Worm (Caenorhabditis elegans) whole organism, young adult: ENCODE measurements around the gene F01F1.11.

ENCODE experiments used
- B0035.1 ChIP-seq: sonication (generic microtip); optimal IDR thresholded peaks from 2 replicates; lab custom pipeline; 2016; ENCODE audit warnings: missing genetic modification characterization, mild to moderate bottlenecking, missing compliant biosample characterization, missing genotype, missing genetic modification reagents
- B0261.1 ChIP-seq: sonication (generic microtip); optimal IDR thresholded peaks from 2 replicates; lab custom pipeline; 2016; ENCODE audit warnings: mild to moderate bottlenecking, missing genetic modification characterization, moderate library complexity, missing compliant biosample characterization
- C06A6.2 ChIP-seq: fragments of 200-800 bp; sonication (Bioruptor generic); conservative IDR thresholded peaks from 2 replicates; pipeline ENCODE4 v1.3.6; 2022; ENCODE audit warnings: missing genetic modification characterization, missing compliant biosample characterization
- F10E7.11 ChIP-seq: sonication (generic microtip); optimal IDR thresholded peaks from 2 replicates; lab custom pipeline; 2017; ENCODE audit warnings: mild to moderate bottlenecking, missing genetic modification characterization, moderate library complexity, missing compliant biosample characterization
- F33H1.4 ChIP-seq: fragments of 200-800 bp; sonication (Bioruptor generic); IDR thresholded peaks from 2 replicates; pipeline ENCODE4 v1.3.6; 2022; ENCODE audit warnings: missing genetic modification reagents, missing genetic modification characterization, missing compliant biosample characterization
- F39B2.1 ChIP-seq: fragments of 200-800 bp; sonication (Bioruptor generic); IDR thresholded peaks from 2 replicates; pipeline ENCODE4 v1.3.6; 2022; ENCODE audit warnings: missing genetic modification reagents, missing genetic modification characterization, missing compliant biosample characterization
- K12H6.12 ChIP-seq: fragments of 200-800 bp; sonication (Bioruptor generic); optimal IDR thresholded peaks from 2 replicates; lab custom pipeline; 2018; ENCODE audit warnings: mild to moderate bottlenecking, missing genetic modification characterization, missing compliant biosample characterization
- T26A5.8 ChIP-seq: sonication (generic microtip); optimal IDR thresholded peaks from 2 replicates; lab custom pipeline; 2016; ENCODE audit warnings: missing genetic modification characterization, missing compliant biosample characterization
- Y53F4B.3 ChIP-seq: fragments of 200-800 bp; sonication (Bioruptor generic); IDR thresholded peaks from 2 replicates; pipeline ENCODE4 v1.3.6; 2022; ENCODE audit warnings: missing genetic modification reagents, missing genetic modification characterization, missing compliant biosample characterization
- Y53G8AR.9 ChIP-seq: fragments of 200-800 bp; sonication (Bioruptor generic); conservative IDR thresholded peaks from 2 replicates; pipeline ENCODE4 v1.3.6; 2022; ENCODE audit warnings: missing genetic modification reagents, missing genetic modification characterization, missing compliant biosample characterization
- Y67H2A.10 ChIP-seq: fragments of 200-800 bp; sonication (Bioruptor generic); conservative IDR thresholded peaks from 2 replicates; pipeline ENCODE4 v1.3.6; 2022; ENCODE audit warnings: missing genetic modification reagents, missing genetic modification characterization, missing compliant biosample characterization
- ZK185.1 ChIP-seq: sonication (generic microtip); optimal IDR thresholded peaks from 2 replicates; lab custom pipeline; 2016; ENCODE audit warnings: mild to moderate bottlenecking, missing genetic modification characterization, missing compliant biosample characterization; ENCODE audit not compliant: poor library complexity, severe bottlenecking
- akir-1 ChIP-seq: fragments of 200-800 bp; sonication (Bioruptor generic); optimal IDR thresholded peaks from 2 replicates; lab custom pipeline; 2018; ENCODE audit warnings: mild to moderate bottlenecking, missing genetic modification characterization, moderate library complexity, missing compliant biosample characterization
- ama-1 ChIP-seq, 3 experiments: fragments of 150-350 bp in 1 of 3; sonication (generic microtip) in 2 of 3; optimal IDR thresholded peaks; 2 replicates each; lab custom pipeline; 2014 to 2018; ENCODE audit warnings: missing biosample characterization in 2 of 3, missing genetic modification characterization in 2 of 3, missing genetic modification reagents in 2 of 3
- attf-6 ChIP-seq: fragments of 200-800 bp; sonication (Bioruptor generic); IDR thresholded peaks from 2 replicates; pipeline ENCODE4 v1.3.6; 2022; ENCODE audit warnings: missing genetic modification reagents, missing genetic modification characterization, missing compliant biosample characterization
- bed-1 ChIP-seq: fragments of 200-800 bp; sonication (Bioruptor generic); IDR thresholded peaks from 2 replicates; pipeline ENCODE4 v1.3.6; 2022; ENCODE audit warnings: missing genetic modification reagents, missing genetic modification characterization, missing compliant biosample characterization
- ceh-27 ChIP-seq: fragments of 200-800 bp; sonication (Bioruptor generic); optimal IDR thresholded peaks from 2 replicates; lab custom pipeline; 2018; ENCODE audit warnings: mild to moderate bottlenecking, missing genetic modification characterization, moderate library complexity, missing compliant biosample characterization
- ceh-79 ChIP-seq: sonication (generic microtip); optimal IDR thresholded peaks from 2 replicates; lab custom pipeline; 2017; ENCODE audit warnings: mild to moderate bottlenecking, missing genetic modification characterization, missing compliant biosample characterization
- die-1 ChIP-seq: sonication (generic microtip); optimal IDR thresholded peaks from 2 replicates; lab custom pipeline; 2016; ENCODE audit warnings: missing genotype, mild to moderate bottlenecking, missing genetic modification characterization, missing compliant biosample characterization
- dox-1 ChIP-seq: fragments of 200-800 bp; sonication (Bioruptor generic); IDR thresholded peaks from 2 replicates; pipeline ENCODE4 v1.3.6; 2022; ENCODE audit warnings: missing genetic modification reagents, missing genetic modification characterization, missing compliant biosample characterization
- dpl-1 ChIP-seq: fragments of 150-350 bp; optimal IDR thresholded peaks from 2 replicates; lab custom pipeline; 2014; ENCODE audit warnings: missing biosample characterization, missing genetic modification reagents, missing genetic modification characterization
- hmg-1.2 ChIP-seq: fragments of 200-800 bp; sonication (Bioruptor generic); IDR thresholded peaks from 2 replicates; pipeline ENCODE4 v1.3.6; 2022; ENCODE audit warnings: missing genetic modification reagents, missing genetic modification characterization, missing compliant biosample characterization
- hrde-1 ChIP-seq: sonication (generic microtip); optimal IDR thresholded peaks from 2 replicates; lab custom pipeline; 2016; ENCODE audit warnings: missing genetic modification characterization, mild to moderate bottlenecking, missing compliant biosample characterization, moderate library complexity, missing genotype, missing genetic modification reagents, borderline replicate concordance
- lag-1 ChIP-seq: fragments of 200-800 bp; sonication (Bioruptor generic); IDR thresholded peaks from 2 replicates; pipeline ENCODE4 v1.3.6; 2022; ENCODE audit warnings: missing genetic modification reagents, missing genetic modification characterization, missing compliant biosample characterization
- let-607 ChIP-seq, 2 experiments: fragments of 200-800 bp in 1 of 2; sonication (Bioruptor generic) in 1 of 2; sonication (generic microtip) in 1 of 2; optimal IDR thresholded peaks; 2 replicates each; lab custom pipeline; 2016 to 2018; ENCODE audit warnings: mild to moderate bottlenecking in 2 of 2, missing compliant biosample characterization in 2 of 2, missing genetic modification characterization in 2 of 2, moderate library complexity in 2 of 2, missing genotype in 1 of 2
- lin-26 ChIP-seq: fragments of 200-800 bp; sonication (Bioruptor generic); IDR thresholded peaks from 2 replicates; pipeline ENCODE4 v1.3.6; 2022; ENCODE audit warnings: missing genetic modification reagents, missing genetic modification characterization, missing compliant biosample characterization
- lin-54 ChIP-seq: fragments of 200-800 bp; sonication (Bioruptor generic); optimal IDR thresholded peaks from 2 replicates; lab custom pipeline; 2018; ENCODE audit warnings: mild to moderate bottlenecking, missing genetic modification characterization, missing compliant biosample characterization
- lir-1 ChIP-seq: fragments of 200-800 bp; sonication (Bioruptor generic); conservative IDR thresholded peaks from 2 replicates; pipeline ENCODE4 v1.3.6; 2022; ENCODE audit warnings: missing genetic modification reagents, missing genetic modification characterization, missing compliant biosample characterization
- lsl-1 ChIP-seq: fragments of 200-800 bp; sonication (Bioruptor generic); optimal IDR thresholded peaks from 2 replicates; lab custom pipeline; 2018; ENCODE audit warnings: mild to moderate bottlenecking, missing genetic modification characterization, moderate library complexity, missing compliant biosample characterization
- madf-6 ChIP-seq: fragments of 200-800 bp; sonication (Bioruptor generic); IDR thresholded peaks from 2 replicates; pipeline ENCODE4 v1.3.6; 2022; ENCODE audit warnings: missing genetic modification reagents, missing genetic modification characterization, missing compliant biosample characterization
- madf-8 ChIP-seq: fragments of 200-800 bp; sonication (Bioruptor generic); conservative IDR thresholded peaks from 2 replicates; pipeline ENCODE4 v1.3.6; 2022; ENCODE audit warnings: missing genetic modification reagents, missing genetic modification characterization, missing compliant biosample characterization
- mcd-1 ChIP-seq: fragments of 200-800 bp; sonication (Bioruptor generic); IDR thresholded peaks from 2 replicates; pipeline ENCODE4 v1.3.6; 2022; ENCODE audit warnings: missing genetic modification reagents, missing genetic modification characterization, missing compliant biosample characterization
- mxl-1 ChIP-seq: sonication (generic microtip); optimal IDR thresholded peaks from 2 replicates; lab custom pipeline; 2016; ENCODE audit warnings: missing genetic modification characterization, missing compliant biosample characterization
- nfya-2 ChIP-seq: fragments of 200-800 bp; sonication (Bioruptor generic); IDR thresholded peaks from 2 replicates; pipeline ENCODE4 v1.3.6; 2022; ENCODE audit warnings: missing genetic modification reagents, missing genetic modification characterization, missing compliant biosample characterization
- pbrm-1 ChIP-seq: fragments of 200-800 bp; sonication (Bioruptor generic); IDR thresholded peaks from 2 replicates; pipeline ENCODE4 v1.3.6; 2022; ENCODE audit warnings: missing genetic modification reagents, missing genetic modification characterization, missing compliant biosample characterization
- pha-4 ChIP-seq: fragments of 150-350 bp; sonication (generic microtip); optimal IDR thresholded peaks from 2 replicates; lab custom pipeline; 2014; ENCODE audit warnings: missing biosample characterization, missing genetic modification reagents, missing genetic modification characterization
- rec-8 ChIP-seq, 2 experiments: sonication (generic microtip); optimal IDR thresholded peaks; 2 replicates each; lab custom pipeline; 2016; ENCODE audit warnings: mild to moderate bottlenecking in 2 of 2, missing genetic modification characterization in 2 of 2, missing genetic modification reagents in 2 of 2, missing genotype in 2 of 2, missing biosample characterization in 1 of 2, missing compliant biosample characterization in 1 of 2, moderate library complexity in 1 of 2
- sptf-2 ChIP-seq: fragments of 200-800 bp; sonication (Bioruptor generic); optimal IDR thresholded peaks from 2 replicates; lab custom pipeline; 2018; ENCODE audit warnings: mild to moderate bottlenecking, missing genetic modification characterization, missing compliant biosample characterization
- tlf-1 ChIP-seq: fragments of 200-800 bp; sonication (Bioruptor generic); optimal IDR thresholded peaks from 2 replicates; lab custom pipeline; 2018; ENCODE audit warnings: mild to moderate bottlenecking, missing genetic modification characterization, missing compliant biosample characterization
- unc-62 ChIP-seq: fragments of 150-350 bp; optimal IDR thresholded peaks from 2 replicates; lab custom pipeline; 2014; ENCODE audit warnings: missing biosample characterization, missing genetic modification reagents, missing genetic modification characterization
- zim-3 ChIP-seq: sonication (generic microtip); optimal IDR thresholded peaks from 2 replicates; lab custom pipeline; 2017; ENCODE audit warnings: mild to moderate bottlenecking, missing genetic modification characterization, moderate library complexity, missing compliant biosample characterization
- ztf-22 ChIP-seq: fragments of 200-800 bp; sonication (Bioruptor generic); optimal IDR thresholded peaks from 2 replicates; lab custom pipeline; 2018; ENCODE audit warnings: mild to moderate bottlenecking, missing genetic modification characterization, moderate library complexity, missing compliant biosample characterization
- ztf-25 ChIP-seq: fragments of 200-800 bp; sonication (Bioruptor generic); IDR thresholded peaks from 2 replicates; pipeline ENCODE4 v1.3.6; 2022; ENCODE audit warnings: missing genetic modification reagents, missing genetic modification characterization, missing compliant biosample characterization
- ztf-26 ChIP-seq: sonication (generic microtip); optimal IDR thresholded peaks from 2 replicates; lab custom pipeline; 2017; ENCODE audit warnings: missing genetic modification characterization, missing compliant biosample characterization

F01F1.11 gene

DNA sequence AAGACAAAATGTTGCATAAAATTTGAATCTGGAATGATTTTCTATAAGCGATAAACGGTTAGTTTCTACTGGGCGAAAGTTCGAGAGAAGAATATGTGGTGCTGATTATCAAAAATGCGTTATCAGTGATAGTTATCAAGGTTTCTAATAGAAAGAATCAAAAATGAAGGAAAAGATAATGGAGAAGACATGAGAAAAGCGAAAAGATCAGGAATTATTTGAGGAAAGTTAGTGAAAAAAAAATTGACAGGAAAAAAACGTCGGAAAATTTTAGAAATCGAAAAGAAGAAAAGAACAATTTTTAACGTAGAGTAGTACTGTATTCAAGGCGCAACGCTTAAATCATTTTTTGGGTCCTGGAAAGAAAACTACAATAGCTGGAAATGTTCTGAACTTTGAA is 7.9 kb downstream of the F01F1.11 start, which contains the start of gene dnpp-1 (continued):
- TF ChIP-seq dox-1 (0 out of 2 replicates have a peak, but pooled peaks have one; percentile 22), madf-8 (peak; percentile 53), hrde-1 (no peak), ztf-26 (tag; lab: Kevin White, UChicago) (no peak), ceh-27 (GFP tag; lab: Kevin White, UChicago) (no peak), B0035.1 (tag; lab: Kevin White, UChicago) (no peak), F33H1.4 (GFP tag; lab: Robert Waterston, UW) (peak; percentile 87), tlf-1 (GFP tag; lab: Kevin White, UChicago) (no peak), lin-26 (GFP tag; lab: Robert Waterston, UW) (no peak), ztf-25 (GFP tag; lab: Robert Waterston, UW) (no peak), rec-8 (tag; optimal IDR thresholded peaks at IDR 0.05; lab: Kevin White, UChicago) (no peak), C06A6.2 (GFP tag; lab: Robert Waterston, UW) (no peak), bed-1 (GFP tag; lab: Robert Waterston, UW) (no peak), madf-6 (GFP tag; lab: Robert Waterston, UW) (peak; percentile 82), lsl-1 (peak; percentile 92)
- TF ChIP-seq, all 124 proteins: peak for 10

DNA sequence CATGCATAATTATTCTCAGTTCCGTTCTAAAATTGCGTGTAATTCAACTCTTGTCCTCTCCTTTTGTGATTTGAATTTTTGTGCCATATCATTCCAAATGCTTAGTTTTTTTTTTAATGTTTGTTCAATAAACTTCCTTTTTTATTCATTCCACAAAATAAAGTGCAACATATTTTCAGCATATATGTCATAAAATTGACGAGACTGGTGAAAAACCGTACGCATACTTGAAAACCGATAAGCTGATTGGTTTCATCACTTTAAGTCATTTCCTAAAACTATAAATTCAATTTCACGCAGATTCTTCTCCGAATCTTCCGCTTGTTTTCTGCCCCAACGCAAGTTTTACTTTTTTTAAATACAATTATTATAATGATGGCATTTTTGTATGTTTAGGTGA is 12.7 kb downstream of the F01F1.11 start, which contains the start of gene dpf-4:
TSS of gene dpf-4 (plus strand) at position 301 of the 400 bp plus-strand sequence.
- TF ChIP-seq Y67H2A.10 (GFP tag; lab: Robert Waterston, UW) (no peak), ama-1 (optimal IDR thresholded peaks at IDR 0.05; lab: Kevin White, UChicago) (peak; percentile 47), ama-1 (GFP tag; optimal IDR thresholded peaks at IDR 0.05; lab: Kevin White, UChicago) (no peak)

DNA sequence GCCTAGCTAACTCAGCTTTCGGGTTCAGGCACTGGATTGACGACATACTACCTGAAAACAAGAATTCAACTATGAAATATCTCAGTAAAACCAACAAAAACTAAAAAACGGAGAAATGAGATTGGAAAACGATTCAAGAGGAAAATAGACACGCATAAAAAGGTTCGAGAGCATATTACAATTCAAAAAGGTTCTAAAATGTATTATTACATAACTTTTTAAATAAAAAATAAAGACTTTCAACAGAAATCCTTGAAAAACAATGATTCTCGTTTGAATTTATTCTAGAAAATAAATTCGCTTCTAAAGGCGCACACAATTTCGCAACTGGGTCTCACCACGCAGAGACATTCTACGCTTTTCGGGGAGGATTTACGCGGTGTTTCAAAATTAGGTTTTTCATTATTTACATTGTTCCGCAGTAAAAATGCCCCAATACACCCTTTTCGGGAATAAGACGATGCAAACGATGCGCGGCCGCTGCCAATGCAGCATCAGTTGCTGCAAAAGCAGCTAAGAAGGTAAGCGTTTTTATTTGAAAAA is 16.0 kb downstream of the F01F1.11 start, which contains the start of the genes cct-6 and alh-9:
TSS of gene cct-6 (minus strand) at position 51 of the 543 bp plus-strand sequence.
TSS of gene alh-9 (plus strand) at position 382 of the 543 bp plus-strand sequence.
- TF ChIP-seq lsl-1 (peak; percentile 55), B0261.1 (tag; lab: Kevin White, UChicago) (no peak), T26A5.8 (tag; lab: Kevin White, UChicago) (no peak), F39B2.1 (no peak), lag-1 (GFP tag; lab: Robert Waterston, UW) (no peak), pbrm-1 (GFP tag; lab: Robert Waterston, UW) (peak; percentile 64; the same call in 1 of the 2 replicates), mcd-1 (GFP tag; lab: Robert Waterston, UW) (peak; percentile 58), ZK185.1 (no peak), Y53G8AR.9 (GFP tag; lab: Robert Waterston, UW) (no peak), dpl-1 (GFP tag; lab: Kevin White, UChicago) (peak; percentile 81), ztf-22 (GFP tag; lab: Kevin White, UChicago) (no peak), ceh-27 (GFP tag; lab: Kevin White, UChicago) (peak; percentile 35), ama-1 (optimal IDR thresholded peaks at IDR 0.05; lab: Kevin White, UChicago) (no peak), ama-1 (GFP tag; optimal IDR thresholded peaks at IDR 0.05; lab: Kevin White, UChicago) (no peak), nfya-2 (GFP tag; lab: Robert Waterston, UW) (no peak), lin-54 (GFP tag; lab: Kevin White, UChicago) (peak; percentile 91), Y53F4B.3 (no peak), K12H6.12 (tag; lab: Kevin White, UChicago) (peak; percentile 37), akir-1 (GFP tag; lab: Kevin White, UChicago) (no peak), attf-6 (GFP tag; lab: Robert Waterston, UW) (no peak), ceh-79 (tag; lab: Kevin White, UChicago) (no peak), let-607 (tag; optimal IDR thresholded peaks at IDR 0.05; lab: Kevin White, UChicago) (no peak), die-1 (tag; lab: Kevin White, UChicago) (no peak), lir-1 (GFP tag; lab: Robert Waterston, UW) (no peak), pha-4 (tag; lab: Kevin White, UChicago) (peak; percentile 94), F10E7.11 (tag; lab: Kevin White, UChicago) (no peak), zim-3 (tag; lab: Kevin White, UChicago) (no peak), unc-62 (no peak), mxl-1 (tag; lab: Kevin White, UChicago) (no peak), sptf-2 (GFP tag; lab: Kevin White, UChicago) (no peak), madf-8 (no peak), hmg-1.2 (peak; percentile 37; the same call in 1 of the 2 replicates)
